Worm (Caenorhabditis elegans) whole organism, L2 larva: ENCODE results near the gene F54D8.6.

Source experiments
- C34F6.9 ChIP-seq: fragments of 150-350 bp; optimal IDR thresholded peaks from 2 replicates; lab custom pipeline; 2014; ENCODE audit warnings: missing biosample characterization, missing genetic modification characterization
- F13H6.1 ChIP-seq: sonication (generic microtip); optimal IDR thresholded peaks from 2 replicates; lab custom pipeline; 2016; ENCODE audit warnings: missing genetic modification characterization, missing compliant biosample characterization
- R02D3.7 ChIP-seq: fragments of 150-350 bp; optimal IDR thresholded peaks from 2 replicates; lab custom pipeline; 2014; ENCODE audit warnings: missing biosample characterization, missing genetic modification characterization
- Y55F3AM.14 ChIP-seq: fragments of 200-800 bp; sonication (Bioruptor generic); optimal IDR thresholded peaks from 2 replicates; lab custom pipeline; 2018; ENCODE audit warnings: mild to moderate bottlenecking, missing genetic modification characterization, missing compliant biosample characterization
- ZK546.5 ChIP-seq: sonication (generic microtip); optimal IDR thresholded peaks from 2 replicates; lab custom pipeline; 2017; ENCODE audit warnings: missing biosample characterization, missing genetic modification characterization
- alr-1 ChIP-seq: fragments of 150-350 bp; optimal IDR thresholded peaks from 2 replicates; lab custom pipeline; 2014; ENCODE audit warnings: missing biosample characterization, missing genetic modification characterization
- aly-2 ChIP-seq: fragments of 150-350 bp; optimal IDR thresholded peaks from 2 replicates; lab custom pipeline; 2014; ENCODE audit warnings: missing biosample characterization, missing genetic modification characterization
- ama-1 ChIP-seq: fragments of 150-350 bp; optimal IDR thresholded peaks from 2 replicates; lab custom pipeline; 2018; ENCODE audit warnings: inconsistent platforms
- blmp-1 ChIP-seq: sonication (generic microtip); optimal IDR thresholded peaks from 2 replicates; lab custom pipeline; 2017; ENCODE audit warnings: missing genetic modification characterization, mild to moderate bottlenecking, missing compliant biosample characterization, antibody characterized with exemption, moderate library complexity; ENCODE audit not compliant: insufficient read depth
- ceh-16 ChIP-seq: fragments of 150-350 bp; optimal IDR thresholded peaks from 2 replicates; lab custom pipeline; 2014; ENCODE audit warnings: missing biosample characterization, missing genetic modification characterization
- ceh-82 ChIP-seq: fragments of 150-350 bp; optimal IDR thresholded peaks from 2 replicates; lab custom pipeline; 2014; ENCODE audit warnings: missing biosample characterization, missing genetic modification characterization
- crh-2 ChIP-seq: sonication (generic microtip); optimal IDR thresholded peaks from 2 replicates; lab custom pipeline; 2017; ENCODE audit warnings: missing biosample characterization, missing genetic modification characterization
- dmd-4 ChIP-seq: sonication (generic microtip); optimal IDR thresholded peaks from 2 replicates; lab custom pipeline; 2017; ENCODE audit warnings: missing biosample characterization, missing genetic modification characterization
- egl-27 ChIP-seq: sonication (generic microtip); optimal IDR thresholded peaks from 3 replicates; lab custom pipeline; 2017; ENCODE audit warnings: missing biosample characterization, missing genetic modification reagents, missing genetic modification characterization
- elt-1 ChIP-seq: fragments of 150-350 bp; optimal IDR thresholded peaks from 2 replicates; lab custom pipeline; 2014; ENCODE audit warnings: missing biosample characterization, missing genetic modification characterization
- elt-3 ChIP-seq: sonication (generic microtip); optimal IDR thresholded peaks from 2 replicates; lab custom pipeline; 2017; ENCODE audit warnings: missing biosample characterization, missing genetic modification characterization
- fos-1 ChIP-seq: fragments of 150-350 bp; optimal IDR thresholded peaks from 2 replicates; lab custom pipeline; 2014; ENCODE audit warnings: missing biosample characterization, missing genetic modification characterization
- gmeb-1 ChIP-seq: fragments of 150-350 bp; optimal IDR thresholded peaks from 2 replicates; lab custom pipeline; 2014; ENCODE audit warnings: missing biosample characterization, missing genetic modification characterization
- lin-11 ChIP-seq: fragments of 150-350 bp; sonication (generic microtip); optimal IDR thresholded peaks from 2 replicates; lab custom pipeline; 2014; ENCODE audit warnings: missing biosample characterization, missing genetic modification characterization, inconsistent platforms, mixed read lengths
- lin-13 ChIP-seq: fragments of 150-350 bp; optimal IDR thresholded peaks from 2 replicates; lab custom pipeline; 2014; ENCODE audit warnings: missing biosample characterization, missing genetic modification reagents, missing genetic modification characterization
- lin-39 ChIP-seq: fragments of 150-350 bp; optimal IDR thresholded peaks from 2 replicates; lab custom pipeline; 2014; ENCODE audit warnings: missing biosample characterization, missing genetic modification reagents, missing genetic modification characterization
- lsy-2 ChIP-seq, 2 experiments: fragments of 150-350 bp in 1 of 2; sonication (generic microtip) in 1 of 2; optimal IDR thresholded peaks; 2 replicates each; lab custom pipeline; 2014 to 2017; ENCODE audit warnings: missing biosample characterization in 2 of 2, missing genetic modification characterization in 2 of 2
- mab-5 ChIP-seq: fragments of 150-350 bp; optimal IDR thresholded peaks from 2 replicates; lab custom pipeline; 2014; ENCODE audit warnings: missing biosample characterization, missing genetic modification characterization
- mbf-1 ChIP-seq: sonication (generic microtip); optimal IDR thresholded peaks from 2 replicates; lab custom pipeline; 2017; ENCODE audit warnings: missing biosample characterization, missing genetic modification characterization
- mdl-1 ChIP-seq, 2 experiments: fragments of 150-350 bp in 1 of 2; sonication (generic microtip) in 1 of 2; optimal IDR thresholded peaks; 2 replicates each; lab custom pipeline; 2017; ENCODE audit warnings: missing biosample characterization in 2 of 2, missing genetic modification characterization in 2 of 2
- nhr-10 ChIP-seq: sonication (generic microtip); optimal IDR thresholded peaks from 2 replicates; lab custom pipeline; 2017; ENCODE audit warnings: missing biosample characterization, missing genetic modification characterization
- nhr-11 ChIP-seq: fragments of 150-350 bp; optimal IDR thresholded peaks from 2 replicates; lab custom pipeline; 2014; ENCODE audit warnings: missing biosample characterization, missing genetic modification characterization
- nhr-12 ChIP-seq: fragments of 150-350 bp; optimal IDR thresholded peaks from 2 replicates; lab custom pipeline; 2014; ENCODE audit warnings: missing biosample characterization, missing genetic modification characterization
- nhr-129 ChIP-seq: fragments of 150-350 bp; optimal IDR thresholded peaks from 2 replicates; lab custom pipeline; 2014; ENCODE audit warnings: missing biosample characterization, missing genetic modification characterization
- nhr-21 ChIP-seq: fragments of 150-350 bp; optimal IDR thresholded peaks from 2 replicates; lab custom pipeline; 2014; ENCODE audit warnings: missing biosample characterization, missing genetic modification characterization
- nhr-23 ChIP-seq: fragments of 150-350 bp; optimal IDR thresholded peaks from 2 replicates; lab custom pipeline; 2014; ENCODE audit warnings: missing biosample characterization, missing genetic modification reagents, missing genetic modification characterization
- nhr-237 ChIP-seq: fragments of 150-350 bp; optimal IDR thresholded peaks from 2 replicates; lab custom pipeline; 2014; ENCODE audit warnings: missing biosample characterization, missing genetic modification characterization
- nhr-25 ChIP-seq: fragments of 150-350 bp; sonication (generic microtip); optimal IDR thresholded peaks from 3 replicates; lab custom pipeline; 2014; ENCODE audit warnings: missing biosample characterization, missing genetic modification characterization
- nhr-6 ChIP-seq: fragments of 150-350 bp; optimal IDR thresholded peaks from 2 replicates; lab custom pipeline; 2014; ENCODE audit warnings: missing biosample characterization, missing genetic modification characterization
- nhr-77 ChIP-seq: fragments of 150-350 bp; optimal IDR thresholded peaks from 2 replicates; lab custom pipeline; 2014; ENCODE audit warnings: missing biosample characterization, missing genetic modification characterization
- peb-1 ChIP-seq: fragments of 150-350 bp; optimal IDR thresholded peaks from 2 replicates; lab custom pipeline; 2014; ENCODE audit warnings: missing biosample characterization, missing genetic modification characterization
- sem-4 ChIP-seq: fragments of 150-350 bp; optimal IDR thresholded peaks from 2 replicates; lab custom pipeline; 2014; ENCODE audit warnings: missing biosample characterization, missing genetic modification reagents, missing genetic modification characterization
- skn-1 ChIP-seq: sonication (generic microtip); optimal IDR thresholded peaks from 2 replicates; lab custom pipeline; 2017; ENCODE audit warnings: missing biosample characterization, missing genetic modification characterization
- sma-3 ChIP-seq: sonication (generic microtip); optimal IDR thresholded peaks from 2 replicates; lab custom pipeline; 2016; ENCODE audit warnings: missing genetic modification reagents, missing genetic modification characterization, missing compliant biosample characterization
- sma-9 ChIP-seq, 2 experiments: fragments of 150-350 bp in 1 of 2; sonication (generic microtip) in 1 of 2; optimal IDR thresholded peaks; 2 replicates each; lab custom pipeline; 2014 to 2016; ENCODE audit warnings: missing genetic modification characterization in 2 of 2, mild to moderate bottlenecking in 1 of 2, missing biosample characterization in 1 of 2, missing compliant biosample characterization in 1 of 2, missing genetic modification reagents in 1 of 2, moderate library complexity in 1 of 2
- snpc-4 ChIP-seq: fragments of 150-350 bp; optimal IDR thresholded peaks from 2 replicates; lab custom pipeline; 2014; ENCODE audit warnings: missing biosample characterization, missing genetic modification characterization
- unc-39 ChIP-seq: fragments of 150-350 bp; optimal IDR thresholded peaks from 2 replicates; lab custom pipeline; 2014; ENCODE audit warnings: missing biosample characterization, missing genetic modification characterization
- unc-55 ChIP-seq: fragments of 150-350 bp; sonication (generic microtip); optimal IDR thresholded peaks from 3 replicates; lab custom pipeline; 2014; ENCODE audit warnings: missing biosample characterization, missing genetic modification reagents, missing genetic modification characterization
- unc-62 ChIP-seq: fragments of 150-350 bp; optimal IDR thresholded peaks from 2 replicates; lab custom pipeline; 2014; ENCODE audit warnings: missing biosample characterization, missing genetic modification reagents, missing genetic modification characterization
- zag-1 ChIP-seq: fragments of 150-350 bp; optimal IDR thresholded peaks from 2 replicates; lab custom pipeline; 2014; ENCODE audit warnings: missing biosample characterization, missing genetic modification characterization
- ztf-1 ChIP-seq: fragments of 200-800 bp; sonication (Bioruptor generic); conservative IDR thresholded peaks from 2 replicates; pipeline ENCODE4 v1.3.6; 2022; ENCODE audit warnings: missing genetic modification characterization, missing compliant biosample characterization
- ztf-11 ChIP-seq: sonication (generic microtip); optimal IDR thresholded peaks from 2 replicates; lab custom pipeline; 2017; ENCODE audit warnings: missing biosample characterization, missing genetic modification characterization
- ztf-4 ChIP-seq: fragments of 150-350 bp; optimal IDR thresholded peaks from 2 replicates; lab custom pipeline; 2014; ENCODE audit warnings: missing biosample characterization, missing genetic modification characterization

Gene F54D8.6

DNA sequence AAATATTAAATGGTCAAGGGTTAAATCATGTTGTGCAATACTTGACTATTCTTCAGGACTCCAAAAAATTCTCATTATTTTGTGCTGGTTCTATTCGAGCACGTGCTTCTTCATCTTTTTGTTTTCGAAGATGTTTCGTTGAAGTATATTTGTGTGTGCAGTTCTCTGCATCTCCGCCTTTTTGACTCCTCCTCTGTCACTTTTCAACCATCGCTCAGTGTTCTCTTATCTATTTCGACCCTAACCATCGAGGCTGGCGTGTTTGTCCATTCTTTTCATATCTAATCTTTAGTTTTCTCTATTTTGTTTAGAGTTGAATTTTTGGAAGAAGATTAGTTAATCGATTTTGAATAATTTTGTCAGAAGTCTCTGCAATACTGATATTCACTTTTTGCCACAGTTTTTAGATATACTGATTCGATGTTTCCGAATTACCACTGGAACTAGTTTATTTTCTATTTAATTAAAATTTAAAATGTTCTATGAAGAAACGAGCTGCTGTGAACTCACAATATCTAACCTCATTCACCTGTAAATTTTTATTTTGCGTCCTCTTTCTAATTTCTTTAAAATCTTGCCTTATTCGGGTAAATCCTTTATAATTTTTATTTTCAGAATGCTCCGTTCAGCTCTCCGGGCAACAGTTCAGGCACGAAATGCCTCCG lies 25.5 kb upstream of the F54D8.6 start, which contains the start of gene alh-1 (continued):
- TF ChIP-seq R02D3.7 (tag; lab: Kevin White, UChicago): no peak
- peak; percentile 69 for TF ChIP-seq fos-1 (tag; lab: Kevin White, UChicago)

DNA sequence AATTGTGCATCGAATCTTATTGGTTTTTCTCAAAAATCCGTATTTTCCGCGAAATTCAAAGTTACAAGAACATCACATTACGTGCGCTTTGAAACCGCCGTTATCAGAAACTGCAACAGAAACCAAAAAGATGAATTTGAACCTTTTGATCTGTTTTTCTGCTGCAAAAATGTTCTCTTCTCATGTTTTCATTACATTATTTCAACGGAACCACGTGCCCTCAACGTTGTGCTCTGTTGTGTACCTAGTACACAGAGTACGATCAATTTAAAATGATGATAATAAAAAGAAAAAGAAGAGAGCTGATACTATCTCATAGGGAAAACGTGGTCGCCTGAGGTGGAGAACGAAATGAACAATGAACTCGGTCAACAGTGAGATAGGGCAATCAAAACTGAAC lies 24.7 kb upstream of the F54D8.6 start:
- TF ChIP-seq elt-3 (tag; lab: Kevin White, UChicago): no peak
- TF ChIP-seq skn-1 (tag; lab: Kevin White, UChicago): peak; percentile 63
- no peak for TF ChIP-seq nhr-10 (tag; lab: Kevin White, UChicago)
- no peak for TF ChIP-seq mab-5 (tag; lab: Kevin White, UChicago)
- peak; percentile 61 for TF ChIP-seq gmeb-1
- TF ChIP-seq sem-4: no peak
- TF ChIP-seq nhr-23 (tag; lab: Kevin White, UChicago): no peak
- peak; percentile 81 for TF ChIP-seq sma-3 (GFP tag; lab: Kevin White, UChicago)
- TF ChIP-seq F13H6.1 (tag; lab: Kevin White, UChicago): peak; percentile 89
- TF ChIP-seq unc-39: no peak
- no peak for TF ChIP-seq ceh-16 (tag; lab: Kevin White, UChicago)
- TF ChIP-seq ztf-1 (GFP tag; lab: Robert Waterston, UW): no peak
- TF ChIP-seq lsy-2 (tag; optimal IDR thresholded peaks at IDR 0.05; lab: Kevin White, UChicago): peak in 1 of 2 experiments; percentile 76
- TF ChIP-seq ZK546.5 (tag; lab: Kevin White, UChicago): no peak
- peak; percentile 91 for TF ChIP-seq nhr-21 (tag; lab: Kevin White, UChicago)
- peak; percentile 65 for TF ChIP-seq blmp-1 (tag; lab: Kevin White, UChicago)
- peak; percentile 82 for TF ChIP-seq nhr-129 (tag; lab: Kevin White, UChicago)
- TF ChIP-seq Y55F3AM.14: peak; percentile 62
- no peak for TF ChIP-seq peb-1
- no peak for TF ChIP-seq aly-2
- TF ChIP-seq nhr-11: no peak
- peak; percentile 66 for TF ChIP-seq egl-27 (tag; lab: Kevin White, UChicago)
- peak; percentile 51 for TF ChIP-seq C34F6.9 (tag; lab: Kevin White, UChicago)
- no peak for TF ChIP-seq nhr-12 (tag; lab: Kevin White, UChicago)
- no peak for TF ChIP-seq mbf-1 (tag; lab: Kevin White, UChicago)
- peak; percentile 69 for TF ChIP-seq fos-1 (tag; lab: Kevin White, UChicago)
- no peak for TF ChIP-seq ceh-82
- TF ChIP-seq zag-1 (tag; lab: Kevin White, UChicago): no peak
- no peak for TF ChIP-seq R02D3.7 (tag; lab: Kevin White, UChicago)
- no peak for TF ChIP-seq nhr-77 (tag; lab: Kevin White, UChicago)
- TF ChIP-seq dmd-4 (tag; lab: Kevin White, UChicago): no peak
- no peak for TF ChIP-seq ztf-11 (tag; lab: Kevin White, UChicago)
- peak; percentile 76 to 88 for TF ChIP-seq mdl-1 (tag; optimal IDR thresholded peaks at IDR 0.05; lab: Kevin White, UChicago)
- TF ChIP-seq sma-9 (GFP tag; optimal IDR thresholded peaks at IDR 0.05; lab: Kevin White, UChicago): peak; percentile 99
- TF ChIP-seq sma-9 (tag; optimal IDR thresholded peaks at IDR 0.05; lab: Kevin White, UChicago): no peak
- TF ChIP-seq nhr-6 (tag; lab: Kevin White, UChicago): peak; percentile 2
- TF ChIP-seq lin-11: no peak
- TF ChIP-seq unc-55: no peak
- TF ChIP-seq ztf-4 (tag; lab: Kevin White, UChicago): peak; percentile 75
- no peak for TF ChIP-seq lin-39 (tag; lab: Kevin White, UChicago)
- TF ChIP-seq ama-1: peak; percentile 43
- peak; percentile 14 for TF ChIP-seq nhr-25 (tag; lab: Kevin White, UChicago)
- TF ChIP-seq lin-13 (GFP tag; lab: Kevin White, UChicago): peak; percentile 14
- TF ChIP-seq unc-62: no peak
- peak; percentile 90 for TF ChIP-seq crh-2
- TF ChIP-seq nhr-237 (tag; lab: Kevin White, UChicago): no peak
- TF ChIP-seq elt-1 (tag; lab: Kevin White, UChicago): no peak
- no peak for TF ChIP-seq snpc-4
- no peak for TF ChIP-seq alr-1
